Worm (Caenorhabditis elegans) whole organism, L4 larva: Measurements from ENCODE around the gene efl-3.

Source experiments
- D1046.2 ChIP-seq: fragments of 200-800 bp; sonication (Bioruptor generic); IDR thresholded peaks from 2 replicates; pipeline ENCODE4 v1.3.6; 2022; ENCODE audit warnings: missing genetic modification characterization, missing compliant biosample characterization
- R02D3.7 ChIP-seq: fragments of 150-350 bp; sonication (generic microtip); optimal IDR thresholded peaks from 3 replicates; lab custom pipeline; 2014; ENCODE audit warnings: missing biosample characterization, missing genetic modification characterization
- ama-1 ChIP-seq: fragments of 150-350 bp; optimal IDR thresholded peaks from 2 replicates; lab custom pipeline; 2014; ENCODE audit warnings: inconsistent platforms, mixed read lengths
- pha-4 ChIP-seq, 2 experiments: fragments of 150-350 bp in 1 of 2; fragments of 200-800 bp in 1 of 2; sonication (Bioruptor generic) in 1 of 2; IDR thresholded peaks in 1 of 2; optimal IDR thresholded peaks in 1 of 2; 2 replicates each; pipeline versions ENCODE4 v1.3.6 to Lab custom; 2014 to 2022; ENCODE audit warnings: missing genetic modification characterization in 2 of 2, missing genetic modification reagents in 2 of 2, missing biosample characterization in 1 of 2, missing compliant biosample characterization in 1 of 2

ce11 chrII:8384344-8384743, 28.1 kb upstream of the efl-3 start:
- TF ChIP-seq R02D3.7 (no peak), pha-4 (GFP tag; IDR thresholded peaks at IDR 0.05; lab: Robert Waterston, UW) (no peak), pha-4 (tag; optimal IDR thresholded peaks at IDR 0.05; lab: Kevin White, UChicago) (no peak), D1046.2 (GFP tag; lab: Robert Waterston, UW) (no peak), ama-1 (no peak)
